Fruit fly (Drosophila melanogaster): ENCODE results near the gene Pxt.

The Pxt gene

DNA sequence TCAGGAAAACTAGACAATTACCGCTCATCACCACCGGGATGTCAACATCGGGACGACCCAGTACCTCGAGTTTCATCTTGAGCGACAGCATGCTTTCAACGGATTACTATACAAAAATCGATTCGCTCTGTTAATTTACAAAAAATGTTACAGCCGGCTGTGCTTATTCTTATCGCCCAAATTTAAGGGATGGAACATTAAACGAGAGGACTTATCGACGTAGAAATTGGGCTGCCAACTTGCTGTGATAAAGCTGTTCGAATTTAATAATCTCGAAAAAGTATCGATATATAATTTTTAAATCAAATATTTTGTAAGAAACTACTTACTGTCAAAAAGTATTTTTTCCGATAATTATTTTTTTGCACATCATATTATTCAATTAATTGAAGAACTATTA is 32.4 kb upstream of the Pxt start, which contains the start of gene CG31249:
Gene CG31249, minus strand, starts transcription at position 197 of the 400 bp plus-strand sequence.
- TF ChIP-seq pan (optimal IDR thresholded peaks at IDR 0.05), result no peak
- no peak for TF ChIP-seq usp (GFP tag; optimal IDR thresholded peaks at IDR 0.05)
- no peak for TF ChIP-seq CG8478 (optimal IDR thresholded peaks at IDR 0.05)
- TF ChIP-seq psq (optimal IDR thresholded peaks at IDR 0.05), result no peak
- no peak for TF ChIP-seq Dll (optimal IDR thresholded peaks at IDR 0.05)
- no peak for TF ChIP-seq EcR (GFP tag; optimal IDR thresholded peaks at IDR 0.05)

DNA sequence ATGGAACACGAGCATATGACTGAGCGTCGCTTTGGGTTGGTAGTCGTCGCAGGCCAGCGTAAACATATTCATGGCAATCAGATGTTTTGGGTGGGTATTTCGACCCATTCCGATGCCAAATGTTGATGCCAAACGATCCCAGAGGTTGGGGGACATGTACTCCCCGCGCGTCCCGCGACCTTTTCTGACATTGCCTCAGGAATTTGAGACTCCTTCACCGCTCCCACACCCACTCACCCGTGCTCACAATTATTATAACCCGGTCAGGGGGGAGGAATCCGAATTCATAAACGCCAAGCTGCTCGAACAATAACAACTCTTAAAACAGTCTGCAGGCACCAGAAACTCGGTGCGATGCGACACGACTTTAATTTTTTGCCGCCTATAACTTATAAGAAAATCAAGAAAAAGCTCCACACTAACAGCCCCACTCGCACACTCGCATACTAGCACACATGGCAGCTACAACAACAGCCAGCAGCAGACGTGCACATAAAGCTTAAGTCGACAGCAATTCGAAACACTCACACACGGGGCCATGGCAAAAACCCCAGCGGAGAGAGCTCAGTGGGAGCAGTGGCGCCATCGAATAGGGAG is 19.3 kb upstream of the Pxt start:
- no peak for TF ChIP-seq usp (GFP tag; optimal IDR thresholded peaks at IDR 0.05)

DNA sequence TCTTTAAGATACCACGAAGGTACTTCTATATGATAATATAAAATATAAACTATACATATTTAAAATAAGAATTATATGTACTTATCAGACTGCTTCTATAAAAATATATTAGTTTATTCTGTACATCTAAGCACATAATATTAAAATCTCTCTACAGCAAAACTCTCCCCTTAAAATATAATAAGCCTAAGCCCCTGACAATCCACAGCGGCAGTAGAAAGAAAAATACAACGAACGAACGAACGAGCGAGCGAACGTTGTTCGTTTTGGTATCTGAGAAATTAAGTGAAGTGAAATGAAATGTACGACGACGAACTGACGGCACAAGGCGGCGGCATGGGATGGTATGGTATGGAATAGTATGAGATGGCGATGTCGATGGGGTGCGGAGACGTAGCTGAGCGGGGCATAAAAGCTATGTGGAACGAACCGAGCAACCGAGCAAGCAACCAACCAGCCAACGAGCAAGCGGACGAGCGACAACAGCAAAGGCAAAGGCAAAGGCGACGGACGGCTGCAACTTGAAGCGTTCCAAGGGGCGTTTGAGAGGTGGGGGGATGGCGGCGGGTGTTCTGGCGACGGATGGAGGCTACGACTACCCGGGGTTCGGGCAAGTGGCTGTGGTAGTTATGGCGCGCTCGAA is 18.6 kb upstream of the Pxt start:
- TF ChIP-seq pan (optimal IDR thresholded peaks at IDR 0.05), result no peak
- TF ChIP-seq CG8478 (optimal IDR thresholded peaks at IDR 0.05), result no peak
- TF ChIP-seq EcR (GFP tag; optimal IDR thresholded peaks at IDR 0.05), result no peak
- TF ChIP-seq usp (GFP tag; optimal IDR thresholded peaks at IDR 0.05), result no peak
- no peak for TF ChIP-seq psq (optimal IDR thresholded peaks at IDR 0.05)

DNA sequence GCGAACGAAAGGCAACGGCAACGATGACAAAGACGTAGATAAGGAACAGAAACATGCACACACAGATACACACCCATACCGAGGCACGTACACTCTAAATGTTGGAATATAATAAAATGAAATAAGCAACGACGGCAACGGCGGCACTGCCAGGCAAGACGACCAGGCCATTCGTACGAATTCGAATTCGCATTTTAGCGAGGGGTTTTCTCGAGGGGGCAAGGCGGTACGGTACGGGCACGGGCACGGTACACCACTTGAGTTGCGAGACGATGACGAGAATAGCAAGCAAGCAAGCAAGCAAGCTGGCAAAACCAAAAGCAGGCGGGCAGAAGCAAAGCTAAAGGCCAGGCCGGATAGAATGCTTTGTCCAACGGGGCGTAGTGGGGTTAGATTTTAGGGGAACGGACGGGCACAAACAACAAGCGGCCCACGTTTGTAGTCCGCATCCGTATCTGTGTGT is 18.1 kb upstream of the Pxt start:
- no peak for TF ChIP-seq psq (optimal IDR thresholded peaks at IDR 0.05)
- no peak for TF ChIP-seq pan (optimal IDR thresholded peaks at IDR 0.05)
- TF ChIP-seq Dll (optimal IDR thresholded peaks at IDR 0.05), result no peak
- no peak for TF ChIP-seq CG8478 (optimal IDR thresholded peaks at IDR 0.05)
- no peak for TF ChIP-seq usp (GFP tag; optimal IDR thresholded peaks at IDR 0.05)
- TF ChIP-seq EcR (GFP tag; optimal IDR thresholded peaks at IDR 0.05), result no peak

DNA sequence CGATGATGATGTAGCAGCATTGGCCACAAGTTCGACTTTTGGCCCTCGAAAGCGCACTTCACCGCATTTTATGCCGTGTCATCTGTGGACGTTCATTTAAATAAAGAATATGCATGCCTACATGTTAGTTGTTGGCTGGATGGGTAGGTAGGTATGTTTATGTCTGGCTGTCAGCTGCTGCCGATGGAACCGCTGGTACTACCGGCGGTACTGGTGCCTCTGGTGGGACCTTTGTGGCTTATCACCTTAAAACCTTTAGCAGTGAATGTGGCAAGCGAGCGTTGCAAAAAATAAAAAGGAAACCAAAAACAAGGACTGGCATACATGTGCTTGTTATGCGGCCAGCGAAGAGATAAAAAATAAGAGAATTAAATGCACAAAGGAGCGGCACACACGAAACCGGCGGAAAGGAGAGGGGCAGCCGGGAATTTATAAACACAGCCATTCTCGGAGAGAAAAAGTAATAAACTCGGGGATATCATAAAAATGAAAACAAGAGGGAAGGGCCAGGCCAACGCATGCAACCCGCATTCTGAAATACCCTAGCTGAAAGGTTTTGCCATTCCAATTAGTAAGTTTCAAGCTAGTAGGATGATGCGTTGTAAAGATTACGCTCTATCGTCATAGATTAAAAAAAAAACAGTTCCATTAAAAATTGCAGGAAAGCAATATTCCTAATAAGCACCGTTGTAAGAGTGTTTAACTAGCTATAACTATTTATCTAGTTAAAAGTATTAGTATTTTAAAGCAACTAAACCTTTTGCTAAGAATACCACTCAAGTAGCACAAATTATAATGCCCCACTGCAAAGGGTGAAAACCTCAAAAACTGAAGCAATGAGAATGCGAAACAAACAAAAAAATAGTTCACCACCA is 17.0 kb upstream of the Pxt start:
- TF ChIP-seq Dll (optimal IDR thresholded peaks at IDR 0.05) (no peak), pan (optimal IDR thresholded peaks at IDR 0.05) (no peak), psq (optimal IDR thresholded peaks at IDR 0.05) (no peak), CG8478 (optimal IDR thresholded peaks at IDR 0.05) (no peak), usp (GFP tag; optimal IDR thresholded peaks at IDR 0.05) (no peak), EcR (GFP tag; optimal IDR thresholded peaks at IDR 0.05) (no peak)

DNA sequence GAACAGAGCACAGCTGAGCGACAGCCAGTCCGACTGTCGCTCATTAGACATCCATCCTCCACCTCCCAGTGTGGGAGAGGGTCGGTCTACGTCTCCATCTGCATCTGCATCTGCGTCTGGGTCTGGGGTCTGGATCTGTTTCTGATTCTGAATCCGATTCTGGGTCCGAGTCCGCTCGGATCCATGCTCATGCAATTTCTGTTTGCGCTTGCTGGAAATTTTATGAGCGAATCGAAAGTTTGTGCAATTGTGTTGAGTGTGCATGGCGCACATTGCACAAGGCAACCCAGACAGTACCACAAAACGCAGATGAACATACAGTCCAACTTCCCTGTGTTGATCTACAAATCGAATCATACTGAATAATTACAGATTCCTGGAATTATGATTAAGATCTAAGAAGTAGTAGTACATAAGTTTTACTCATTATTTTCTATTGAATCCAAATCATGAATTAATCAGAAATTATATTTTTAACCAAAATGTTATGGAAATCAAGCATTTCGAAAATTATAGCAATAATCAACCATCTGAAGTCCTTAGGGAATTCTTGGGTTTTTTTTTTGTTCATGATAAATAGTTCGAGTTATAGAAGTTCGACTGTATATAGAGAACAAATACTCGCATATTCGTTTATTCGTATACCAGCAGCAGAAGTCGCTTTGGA is 16.1 kb upstream of the Pxt start:
- TF ChIP-seq pan (optimal IDR thresholded peaks at IDR 0.05) (no peak), EcR (GFP tag; optimal IDR thresholded peaks at IDR 0.05) (no peak), usp (GFP tag; optimal IDR thresholded peaks at IDR 0.05) (no peak), CG8478 (optimal IDR thresholded peaks at IDR 0.05) (no peak), psq (optimal IDR thresholded peaks at IDR 0.05) (no peak), Dll (optimal IDR thresholded peaks at IDR 0.05) (no peak)

DNA sequence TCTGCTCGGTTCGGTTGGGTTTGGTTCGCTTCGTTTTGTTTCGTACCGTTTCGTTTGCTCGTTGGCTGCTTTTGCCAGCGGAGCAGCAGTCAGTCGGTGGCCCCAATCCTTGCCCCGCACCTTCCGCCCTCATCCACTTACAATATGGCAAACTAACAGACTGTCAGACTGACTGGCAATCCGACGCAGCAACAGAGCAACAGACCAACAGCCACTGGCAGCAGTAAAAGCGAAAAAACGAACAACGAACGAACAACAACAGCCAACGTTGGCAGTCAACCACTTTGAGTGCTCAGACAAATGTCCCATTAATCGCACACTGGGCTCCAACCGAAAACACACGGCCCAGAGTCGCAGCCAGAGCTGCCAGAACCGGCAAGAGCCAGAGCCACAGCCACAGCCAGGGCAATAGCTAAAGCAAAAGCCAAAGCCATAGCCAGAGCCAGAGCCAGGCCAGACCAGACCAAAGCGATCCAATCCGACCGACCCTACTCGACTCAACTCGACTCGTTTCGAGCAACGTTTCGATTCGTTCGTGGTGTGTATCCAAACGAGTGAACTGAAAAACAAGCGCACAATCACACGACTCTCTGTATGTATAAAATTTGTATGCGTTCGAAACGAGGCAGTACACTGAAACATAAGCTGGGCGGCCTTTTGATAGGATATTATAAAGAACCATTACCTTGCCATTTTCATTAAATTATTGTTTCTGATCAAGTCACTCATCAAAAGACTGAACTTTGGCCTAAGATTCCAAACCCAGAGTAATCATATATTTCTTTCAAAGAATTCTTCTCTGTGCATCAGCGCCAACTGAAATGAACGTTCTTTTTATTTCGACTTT is 15.3 kb upstream of the Pxt start:
- TF ChIP-seq Dll (optimal IDR thresholded peaks at IDR 0.05), result peak; percentile 5
- no peak for TF ChIP-seq CG8478 (optimal IDR thresholded peaks at IDR 0.05)

DNA sequence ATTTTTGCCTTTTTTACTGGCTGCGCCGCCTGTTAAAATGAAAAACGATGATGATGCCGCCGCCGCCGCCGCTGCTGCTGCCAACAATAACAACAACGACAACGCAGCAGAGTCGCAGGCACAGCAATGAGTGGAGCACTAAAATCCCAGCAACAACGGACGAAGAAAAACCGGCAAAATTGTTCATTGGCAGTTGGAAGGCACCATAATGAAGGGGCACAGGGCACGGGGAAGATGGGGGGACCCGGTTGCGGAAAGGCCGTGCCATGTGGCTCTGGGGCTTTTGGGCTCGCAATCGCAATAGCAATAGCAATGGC is 14.8 kb upstream of the Pxt start:
- TF ChIP-seq Dll (optimal IDR thresholded peaks at IDR 0.05) (peak; percentile 52), pan (optimal IDR thresholded peaks at IDR 0.05) (no peak)

DNA sequence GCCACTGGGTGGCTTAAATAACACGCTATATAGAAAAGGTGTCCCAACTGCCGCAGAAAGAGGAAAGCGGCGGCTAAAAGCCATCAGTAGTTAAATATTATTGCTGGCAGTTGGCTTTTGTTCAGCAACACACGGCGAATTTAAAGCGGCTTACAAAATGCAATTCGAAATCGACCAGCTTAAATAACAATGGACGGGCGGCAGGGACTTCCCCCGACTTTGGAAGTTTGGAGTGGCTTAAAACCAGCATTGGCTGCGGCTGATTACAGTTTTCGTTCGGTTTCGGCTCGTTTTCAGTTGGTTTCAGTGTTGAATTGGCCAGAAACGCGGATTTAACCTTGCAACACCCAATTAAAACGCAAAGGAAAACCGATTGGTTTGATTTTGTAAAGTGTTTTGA is 14.1 kb upstream of the Pxt start:
- no peak for TF ChIP-seq pan (optimal IDR thresholded peaks at IDR 0.05)
- no peak for TF ChIP-seq psq (optimal IDR thresholded peaks at IDR 0.05)
- TF ChIP-seq usp (GFP tag; optimal IDR thresholded peaks at IDR 0.05), result no peak
- TF ChIP-seq CG8478 (optimal IDR thresholded peaks at IDR 0.05), result no peak
- TF ChIP-seq EcR (GFP tag; optimal IDR thresholded peaks at IDR 0.05), result no peak
- no peak for TF ChIP-seq Dll (optimal IDR thresholded peaks at IDR 0.05)

DNA sequence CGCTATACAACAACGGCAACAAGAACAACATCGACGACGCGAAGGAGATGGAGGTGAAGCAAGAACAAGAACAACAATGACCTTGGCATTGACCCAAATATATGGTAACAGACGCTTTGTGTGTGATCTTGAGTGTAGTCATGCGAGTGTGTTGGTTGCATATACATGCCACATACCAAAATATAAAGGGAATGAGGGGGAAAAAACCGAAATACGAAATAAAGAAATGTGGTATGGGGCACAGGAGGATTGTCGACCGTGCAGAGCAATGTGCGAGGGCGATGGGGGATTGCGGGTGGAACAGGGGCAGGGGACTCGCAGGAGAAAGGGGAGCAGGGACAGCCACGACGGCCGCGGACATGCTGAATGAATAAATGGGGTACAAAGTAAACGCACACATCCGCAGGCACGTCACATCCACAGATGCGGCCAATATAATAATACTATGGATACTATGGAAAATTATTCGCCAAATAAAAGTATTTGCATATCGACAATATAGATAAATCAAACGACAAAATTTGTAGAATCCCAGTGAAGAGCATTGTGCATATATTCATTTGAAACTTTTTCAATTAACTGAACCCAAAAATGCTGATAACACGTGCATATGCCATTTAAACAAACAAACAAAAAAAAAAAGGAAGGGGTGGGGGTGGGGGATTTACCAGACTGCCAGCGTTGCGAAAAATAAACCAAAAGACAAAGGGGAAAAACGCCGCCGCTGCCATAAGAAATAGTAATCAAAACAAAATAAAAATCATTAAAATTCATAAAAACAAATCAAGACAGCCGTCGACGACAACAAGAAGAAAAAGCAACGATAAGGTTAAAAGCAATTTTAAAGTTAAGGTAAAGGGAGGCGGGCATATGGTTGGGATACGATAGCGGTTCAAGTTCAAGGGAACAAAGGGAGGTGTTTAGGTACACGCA is 13.1 kb upstream of the Pxt start:
- TF ChIP-seq EcR (GFP tag; optimal IDR thresholded peaks at IDR 0.05) (no peak), pan (optimal IDR thresholded peaks at IDR 0.05) (no peak), usp (GFP tag; optimal IDR thresholded peaks at IDR 0.05) (no peak), psq (optimal IDR thresholded peaks at IDR 0.05) (no peak)

DNA sequence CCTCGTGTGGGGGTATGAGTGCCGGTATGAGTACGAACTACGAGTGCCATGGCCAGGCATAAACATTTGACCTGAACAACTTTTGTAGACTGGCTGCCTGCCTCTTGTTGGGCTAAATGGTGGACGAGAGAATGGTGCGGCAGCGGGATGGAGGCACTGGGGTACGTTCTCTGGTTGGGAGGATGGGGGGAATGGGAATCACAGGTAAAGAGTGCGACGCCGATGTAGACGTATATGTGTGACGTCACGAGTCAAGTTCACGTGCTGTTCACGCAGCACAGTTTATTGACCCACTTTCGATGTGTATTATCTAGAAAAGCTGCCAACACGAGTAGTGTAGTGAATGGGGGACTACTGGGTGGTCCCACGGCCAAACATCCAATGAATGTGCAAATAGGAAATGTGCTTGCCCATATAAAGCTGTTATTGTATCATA is 12.3 kb upstream of the Pxt start:
- TF ChIP-seq psq (optimal IDR thresholded peaks at IDR 0.05) (no peak), usp (GFP tag; optimal IDR thresholded peaks at IDR 0.05) (no peak), CG8478 (optimal IDR thresholded peaks at IDR 0.05) (no peak), pan (optimal IDR thresholded peaks at IDR 0.05) (no peak), Dll (optimal IDR thresholded peaks at IDR 0.05) (no peak), EcR (GFP tag; optimal IDR thresholded peaks at IDR 0.05) (no peak)
